Fruit fly (Drosophila melanogaster) whole organism, prepupa: ENCODE measurements around the gene Pop4.

ENCODE experiments used
- CG34406 ChIP-seq: fragments of 200-800 bp; sonication (Bioruptor generic); optimal IDR thresholded peaks from 3 replicates; lab custom pipeline; 2016; ENCODE audit warnings: missing biosample characterization, missing genetic modification characterization
- CG4318 ChIP-seq: fragments of 200-800 bp; sonication (Bioruptor generic); optimal IDR thresholded peaks from 3 replicates; lab custom pipeline; 2017; ENCODE audit warnings: missing biosample characterization, mild to moderate bottlenecking, missing genetic modification characterization
- CG8119 ChIP-seq: fragments of 200-800 bp; sonication (Bioruptor generic); IDR thresholded peaks from 3 replicates; pipeline ENCODE4 v1.3.6; 2022; ENCODE audit warnings: missing biosample characterization, missing genetic modification characterization
- Ets96B ChIP-seq: fragments of 200-800 bp; optimal IDR thresholded peaks from 2 replicates; lab custom pipeline; 2019; ENCODE audit warnings: missing biosample characterization, mild to moderate bottlenecking, missing genetic modification characterization, moderate library complexity
- Met ChIP-seq: fragments of 200-800 bp; sonication (Bioruptor generic); optimal IDR thresholded peaks from 3 replicates; lab custom pipeline; 2016; ENCODE audit warnings: missing biosample characterization, missing genetic modification characterization
- Smox ChIP-seq: fragments of 200-800 bp; sonication (Bioruptor generic); optimal IDR thresholded peaks from 3 replicates; lab custom pipeline; 2016; ENCODE audit warnings: missing biosample characterization, missing genetic modification characterization
- fd59A ChIP-seq: fragments of 200-800 bp; sonication (Bioruptor generic); optimal IDR thresholded peaks from 2 replicates; lab custom pipeline; 2017; ENCODE audit warnings: missing biosample characterization, mild to moderate bottlenecking, missing genetic modification characterization, missing genetic modification reagents
- ss ChIP-seq, 2 experiments: fragments of 200-800 bp; sonication (Bioruptor generic); optimal IDR thresholded peaks; 2 replicates in 1 of 2; 3 replicates in 1 of 2; lab custom pipeline; 2017 to 2018; ENCODE audit warnings: mild to moderate bottlenecking in 2 of 2, missing biosample characterization in 2 of 2, missing genetic modification characterization in 2 of 2, moderate library complexity in 1 of 2
- topi ChIP-seq: fragments of 200-800 bp; sonication (Bioruptor generic); optimal IDR thresholded peaks from 3 replicates; lab custom pipeline; 2016; ENCODE audit warnings: missing biosample characterization, missing genetic modification characterization

DNA sequence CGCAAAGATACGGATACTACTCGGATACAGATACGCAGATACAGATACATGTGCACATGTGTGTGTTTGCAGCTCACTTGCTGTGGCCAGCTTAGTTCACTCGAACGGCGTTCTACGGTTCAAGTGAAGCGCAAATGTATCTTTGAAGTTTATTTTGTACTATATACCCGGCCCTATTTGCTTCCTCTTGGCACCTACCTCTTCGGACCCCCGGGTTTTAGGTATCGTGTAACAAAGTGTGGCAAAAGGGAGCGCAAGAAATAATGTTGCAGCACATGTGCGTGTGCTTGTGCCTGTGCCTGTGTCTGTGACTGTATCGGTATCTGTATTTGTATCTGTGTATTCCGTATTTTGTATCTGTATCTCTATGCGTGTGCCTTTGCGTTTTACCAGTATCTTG lies 10.0 kb upstream of the Pop4 start:
- no peak for TF ChIP-seq CG4318
- TF ChIP-seq fd59A (GFP tag; lab: Kevin White, UChicago), result no peak
- TF ChIP-seq ss (GFP tag; optimal IDR thresholded peaks at IDR 0.05; lab: Kevin White, UChicago), result no peak
- no peak for TF ChIP-seq CG34406 (GFP tag; lab: Kevin White, UChicago)
- TF ChIP-seq Met, result no peak
- TF ChIP-seq topi, result no peak
- no peak for TF ChIP-seq CG8119 (GFP tag; lab: Robert Waterston, UW)
- TF ChIP-seq Smox (GFP tag; lab: Kevin White, UChicago), result no peak
- no peak for TF ChIP-seq Ets96B
